Worm (Caenorhabditis elegans) whole organism, mixed stage, embryonic: ENCODE results near the gene col-145.

Source experiments
- blmp-1 ChIP-seq: fragments of 150-350 bp; optimal IDR thresholded peaks from 2 replicates; lab custom pipeline; 2014; ENCODE audit warnings: missing biosample characterization, missing genetic modification characterization
- ces-1 ChIP-seq: fragments of 150-350 bp; optimal IDR thresholded peaks from 2 replicates; lab custom pipeline; 2014; ENCODE audit warnings: missing biosample characterization, missing genetic modification reagents, missing genetic modification characterization
- lsy-2 ChIP-seq: fragments of 150-350 bp; optimal IDR thresholded peaks from 2 replicates; lab custom pipeline; 2014; ENCODE audit warnings: missing biosample characterization, missing genetic modification characterization
- mab-5 ChIP-seq: fragments of 150-350 bp; optimal IDR thresholded peaks from 2 replicates; lab custom pipeline; 2014; ENCODE audit warnings: missing biosample characterization, missing genetic modification characterization
- mep-1 ChIP-seq: fragments of 150-350 bp; optimal IDR thresholded peaks from 2 replicates; lab custom pipeline; 2017; ENCODE audit warnings: missing biosample characterization, missing genetic modification reagents, missing genetic modification characterization, inconsistent platforms
- nhr-76 ChIP-seq: sonication (generic microtip); optimal IDR thresholded peaks from 2 replicates; lab custom pipeline; 2017; ENCODE audit warnings: missing biosample characterization, missing genetic modification characterization
- unc-120 ChIP-seq: sonication (generic microtip); optimal IDR thresholded peaks from 2 replicates; lab custom pipeline; 2017; ENCODE audit warnings: missing genetic modification characterization, missing compliant biosample characterization; ENCODE audit not compliant: poor library complexity, severe bottlenecking
- ztf-11 ChIP-seq: fragments of 150-350 bp; optimal IDR thresholded peaks from 2 replicates; lab custom pipeline; 2014; ENCODE audit warnings: missing biosample characterization, missing genetic modification characterization

DNA sequence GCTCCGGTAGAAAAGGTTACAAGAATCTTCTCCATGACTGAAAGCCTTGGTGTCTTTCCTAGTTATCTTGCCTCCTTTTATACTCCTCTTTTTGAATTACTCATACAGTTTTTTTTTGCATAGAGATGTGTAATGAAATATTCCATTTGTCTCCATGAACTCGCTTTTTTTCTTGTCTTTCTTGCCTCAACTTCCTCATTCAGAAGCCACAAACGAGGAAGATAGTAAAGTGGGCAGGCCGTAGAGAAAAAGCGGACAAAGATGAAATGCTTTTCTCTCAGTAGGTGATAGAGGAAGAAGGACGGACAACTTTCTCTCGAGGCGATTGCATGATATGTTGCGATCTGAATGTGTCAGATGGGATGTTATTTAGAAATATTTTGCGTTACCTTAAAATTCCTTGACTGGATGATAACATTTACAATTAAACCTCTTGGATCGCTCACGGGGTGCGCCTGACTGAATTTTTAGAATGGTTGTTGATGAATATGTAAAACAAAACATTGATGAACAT, at the start of gene col-145:
- TF ChIP-seq lsy-2 (tag; lab: Kevin White, UChicago) (no peak), blmp-1 (no peak), ztf-11 (tag; lab: Kevin White, UChicago) (no peak), unc-120 (tag; lab: Kevin White, UChicago) (no peak), nhr-76 (tag; lab: Kevin White, UChicago) (no peak), mep-1 (tag; lab: Kevin White, UChicago) (no peak), mab-5 (tag; lab: Kevin White, UChicago) (no peak), ces-1 (GFP tag; lab: Kevin White, UChicago) (no peak)
